Worm (Caenorhabditis elegans): ENCODE measurements around the gene vps-50.

The vps-50 gene

DNA sequence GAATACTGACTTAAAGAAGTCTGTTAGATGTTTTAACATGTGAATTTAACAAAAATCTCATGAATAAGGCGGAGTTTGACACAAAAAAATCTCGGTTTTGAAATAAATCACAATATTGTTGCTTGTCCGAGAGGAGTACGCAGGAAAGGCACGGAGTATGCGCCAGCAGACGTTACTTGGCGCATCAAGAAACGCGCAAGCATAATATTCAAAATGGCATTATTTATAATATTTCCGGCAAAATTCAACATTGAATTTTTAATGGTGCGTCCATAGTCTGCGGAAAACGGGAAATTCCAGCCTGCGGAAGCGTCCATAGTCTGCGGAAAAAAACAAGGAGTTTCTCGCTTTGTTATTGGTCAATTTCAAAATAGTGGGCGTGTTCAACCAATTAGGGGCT lies 24.1 kb upstream of the vps-50 start, which contains the start of gene pde-12 (continued):
- TF ChIP-seq ref-2 (tag; optimal IDR thresholded peaks at IDR 0.05) (no peak), T23F11.4 (GFP tag; optimal IDR thresholded peaks at IDR 0.05) (no peak), Y22D7AL.16 (tag; optimal IDR thresholded peaks at IDR 0.05) (no peak), unc-42 (tag; optimal IDR thresholded peaks at IDR 0.05) (peak; percentile 60)

DNA sequence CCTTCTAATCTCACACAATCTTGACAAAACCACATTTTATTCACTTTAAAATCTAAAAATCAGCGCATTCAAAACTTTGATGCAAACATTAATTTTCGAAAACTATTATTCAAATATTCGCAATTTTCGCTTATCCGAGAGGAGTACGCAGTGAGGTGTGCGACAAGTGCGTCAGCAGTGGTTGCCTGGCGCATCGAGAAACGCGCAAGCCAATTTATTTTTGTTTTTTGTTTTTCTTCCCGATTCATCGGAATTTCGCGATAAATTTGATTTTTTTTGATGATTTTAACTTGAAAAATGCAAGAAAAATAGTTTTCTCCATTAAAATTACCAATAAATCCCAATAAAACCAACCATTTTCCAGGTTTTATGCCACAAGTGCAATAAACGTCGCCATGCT lies 20.1 kb upstream of the vps-50 start, which contains the start of the genes fbxb-85 and hex-3:
TSS of gene fbxb-85 (minus strand) at position 106 of the 400 bp plus-strand sequence.
TSS of gene hex-3 (plus strand) at position 365 of the 400 bp plus-strand sequence.
- TF ChIP-seq ahr-1 (tag; optimal IDR thresholded peaks at IDR 0.05) = peak; percentile 42
- TF ChIP-seq npax-4 (tag; optimal IDR thresholded peaks at IDR 0.05) = peak; percentile 66
- TF ChIP-seq pqm-1 (tag; optimal IDR thresholded peaks at IDR 0.05) = peak; percentile 30
- peak; percentile 67 for TF ChIP-seq ceh-19 (GFP tag; optimal IDR thresholded peaks at IDR 0.05)
- TF ChIP-seq elt-4 (tag; optimal IDR thresholded peaks at IDR 0.05) = no peak
- TF ChIP-seq Y22D7AL.16 (tag; optimal IDR thresholded peaks at IDR 0.05) = peak; percentile 67
- TF ChIP-seq sox-4 (tag; optimal IDR thresholded peaks at IDR 0.05) = peak; percentile 63
- peak; percentile 50 for TF ChIP-seq nhr-232 (tag; optimal IDR thresholded peaks at IDR 0.05)
- TF ChIP-seq ref-2 (tag; optimal IDR thresholded peaks at IDR 0.05) = peak; percentile 80
- peak; percentile 28 for TF ChIP-seq zip-5 (tag; optimal IDR thresholded peaks at IDR 0.05)
- peak; percentile 46 for TF ChIP-seq ceh-24 (tag; optimal IDR thresholded peaks at IDR 0.05)
- no peak for TF ChIP-seq ceh-9 (tag; optimal IDR thresholded peaks at IDR 0.05)
- TF ChIP-seq hlh-30 (tag; optimal IDR thresholded peaks at IDR 0.05; ENCODE audit: insufficient read depth) = no peak
- peak; percentile 35 for TF ChIP-seq K09A11.1 (tag; optimal IDR thresholded peaks at IDR 0.05; ENCODE audit: insufficient read depth)
- no peak for TF ChIP-seq pag-3 (tag; optimal IDR thresholded peaks at IDR 0.05; ENCODE audit: borderline replicate concordance)
- peak; percentile 47 for TF ChIP-seq eyg-1 (tag; optimal IDR thresholded peaks at IDR 0.05)
- TF ChIP-seq ztf-16 (tag; optimal IDR thresholded peaks at IDR 0.05) = peak; percentile 91
- peak; percentile 65 for TF ChIP-seq rnt-1 (tag; optimal IDR thresholded peaks at IDR 0.05)
- TF ChIP-seq ceh-31 (tag; optimal IDR thresholded peaks at IDR 0.05) = peak; percentile 92
- TF ChIP-seq ceh-2 (tag; optimal IDR thresholded peaks at IDR 0.05) = peak; percentile 70
- TF ChIP-seq ceh-34 (tag; optimal IDR thresholded peaks at IDR 0.05) = peak; percentile 76
- TF ChIP-seq unc-3 (GFP tag; conservative IDR thresholded peaks at IDR 0.05) = peak; percentile 59
- peak; percentile 63 for TF ChIP-seq unc-3 (tag; optimal IDR thresholded peaks at IDR 0.05)
- TF ChIP-seq hlh-15 (tag; optimal IDR thresholded peaks at IDR 0.05) = peak; percentile 46
- peak; percentile 67 for TF ChIP-seq ceh-48 (tag; optimal IDR thresholded peaks at IDR 0.05)
- TF ChIP-seq fax-1 (tag; optimal IDR thresholded peaks at IDR 0.05) = peak; percentile 69
- peak; percentile 71 for TF ChIP-seq pha-2 (tag; optimal IDR thresholded peaks at IDR 0.05)
- peak; percentile 73 for TF ChIP-seq C08G9.2 (tag; optimal IDR thresholded peaks at IDR 0.05)
- TF ChIP-seq lin-11 (tag; optimal IDR thresholded peaks at IDR 0.05) = peak; percentile 60
- no peak for TF ChIP-seq nhr-11 (tag; optimal IDR thresholded peaks at IDR 0.05)
- peak; percentile 61 for TF ChIP-seq ceh-30 (tag; optimal IDR thresholded peaks at IDR 0.05)
- TF ChIP-seq pha-4 (tag; optimal IDR thresholded peaks at IDR 0.05) = no peak
- TF ChIP-seq dmd-4 (tag; optimal IDR thresholded peaks at IDR 0.05; ENCODE audit: borderline replicate concordance) = peak; percentile 38
- peak; percentile 55; the same call in 1 of the 2 replicates for TF ChIP-seq ceh-45 (GFP tag; IDR thresholded peaks at IDR 0.05)
- peak; percentile 86 for TF ChIP-seq elt-2 (tag; optimal IDR thresholded peaks at IDR 0.05)
- TF ChIP-seq C38D4.7 (GFP tag; optimal IDR thresholded peaks at IDR 0.05) = peak; percentile 62
- peak; percentile 23 for TF ChIP-seq unc-55 (GFP tag; optimal IDR thresholded peaks at IDR 0.05)
- TF ChIP-seq hlh-13 (GFP tag; optimal IDR thresholded peaks at IDR 0.05) = peak; percentile 44
- peak; percentile 17; the same call in 1 of the 2 replicates for TF ChIP-seq sox-2 (GFP tag; IDR thresholded peaks at IDR 0.05)
- peak; percentile 53 for TF ChIP-seq fkh-6 (tag; optimal IDR thresholded peaks at IDR 0.05)
- no peak for TF ChIP-seq odd-2 (tag; optimal IDR thresholded peaks at IDR 0.05)
- peak; percentile 74 for TF ChIP-seq dve-1 (tag; optimal IDR thresholded peaks at IDR 0.05)
- TF ChIP-seq T23F11.4 (GFP tag; optimal IDR thresholded peaks at IDR 0.05) = peak; percentile 58
- peak; percentile 50 for TF ChIP-seq lim-6 (tag; optimal IDR thresholded peaks at IDR 0.05)
- peak; percentile 80 for TF ChIP-seq syd-9 (tag; optimal IDR thresholded peaks at IDR 0.05)
- peak; percentile 40 for TF ChIP-seq ets-4 (tag; optimal IDR thresholded peaks at IDR 0.05)
- peak; percentile 18 for TF ChIP-seq hlh-8 (tag; optimal IDR thresholded peaks at IDR 0.05)
- TF ChIP-seq pros-1 (tag; optimal IDR thresholded peaks at IDR 0.05) = no peak
- peak; percentile 86 for TF ChIP-seq tbx-2 (tag; optimal IDR thresholded peaks at IDR 0.05)

Data from whole organism, late embryonic.